Worm (Caenorhabditis elegans) whole organism, L4 larva: Measurements from ENCODE around the gene R07E5.5.

Source experiments
- ceh-20 ChIP-seq: fragments of 200-800 bp; sonication (Bioruptor generic); IDR thresholded peaks from 2 replicates; pipeline ENCODE4 v1.3.6; 2022; ENCODE audit warnings: missing genetic modification reagents, missing genetic modification characterization, missing compliant biosample characterization
- egl-27 ChIP-seq: sonication (generic microtip); optimal IDR thresholded peaks from 3 replicates; lab custom pipeline; 2017; ENCODE audit warnings: missing biosample characterization, missing genetic modification reagents, missing genetic modification characterization
- fos-1 ChIP-seq: fragments of 150-350 bp; optimal IDR thresholded peaks from 2 replicates; lab custom pipeline; 2014; ENCODE audit warnings: missing biosample characterization, missing genetic modification characterization
- lin-13 ChIP-seq: fragments of 150-350 bp; optimal IDR thresholded peaks from 2 replicates; lab custom pipeline; 2014; ENCODE audit warnings: missing biosample characterization, missing genetic modification reagents, missing genetic modification characterization
- lin-38 ChIP-seq: fragments of 200-800 bp; sonication (Bioruptor generic); IDR thresholded peaks from 2 replicates; pipeline ENCODE4 v1.3.6; 2022; ENCODE audit warnings: missing genetic modification reagents, missing genetic modification characterization, missing compliant biosample characterization
- mdl-1 ChIP-seq, 2 experiments: fragments of 150-350 bp in 1 of 2; sonication (generic microtip) in 1 of 2; optimal IDR thresholded peaks; 2 replicates each; lab custom pipeline; 2014 to 2017; ENCODE audit warnings: missing biosample characterization in 2 of 2, missing genetic modification characterization in 2 of 2
- nhr-25 ChIP-seq: sonication (generic microtip); optimal IDR thresholded peaks from 2 replicates; lab custom pipeline; 2017; ENCODE audit warnings: missing genetic modification characterization, mild to moderate bottlenecking, missing compliant biosample characterization, antibody characterized with exemption, moderate library complexity, borderline replicate concordance; ENCODE audit not compliant: insufficient read depth
- nhr-77 ChIP-seq: fragments of 150-350 bp; optimal IDR thresholded peaks from 2 replicates; lab custom pipeline; 2014; ENCODE audit warnings: missing biosample characterization, missing genetic modification characterization
- spr-3 ChIP-seq: fragments of 200-800 bp; sonication (Bioruptor generic); optimal IDR thresholded peaks from 2 replicates; lab custom pipeline; 2018; ENCODE audit warnings: mild to moderate bottlenecking, missing genetic modification characterization, missing compliant biosample characterization
- unc-62 ChIP-seq, 3 experiments: fragments of 150-350 bp in 1 of 3; sonication (generic microtip); optimal IDR thresholded peaks in 2 of 3; peaks in 1 of 3; 1 replicate in 1 of 3; 2 replicates in 2 of 3; lab custom pipeline; 2014 to 2017; ENCODE audit warnings: missing biosample characterization in 3 of 3, missing genetic modification characterization in 3 of 3, missing genetic modification reagents in 3 of 3, missing genotype in 1 of 3
- zfp-3 ChIP-seq: fragments of 200-800 bp; sonication (Bioruptor generic); conservative IDR thresholded peaks from 2 replicates; pipeline ENCODE4 v1.3.6; 2022; ENCODE audit warnings: missing genetic modification reagents, missing genetic modification characterization, missing compliant biosample characterization

ce11 chrIII:4441781-4442180 is 44.6 kb downstream of the R07E5.5 start, which contains the start of gene nex-3:
- no peak for TF ChIP-seq lin-13 (GFP tag; lab: Kevin White, UChicago)
- TF ChIP-seq fos-1: no peak
- TF ChIP-seq zfp-3 (GFP tag; lab: Robert Waterston, UW): no peak
- TF ChIP-seq egl-27 (tag; lab: Kevin White, UChicago): no peak
- TF ChIP-seq lin-38 (GFP tag; lab: Robert Waterston, UW): no peak
- no peak for TF ChIP-seq ceh-20 (GFP tag; lab: Robert Waterston, UW)
- no peak for TF ChIP-seq spr-3 (GFP tag; lab: Kevin White, UChicago)
- no peak for TF ChIP-seq nhr-77 (tag; lab: Kevin White, UChicago)
- no peak for TF ChIP-seq unc-62 (GFP tag; optimal IDR thresholded peaks at IDR 0.05 in 1 of 2; lab: Kevin White, UChicago)
- TF ChIP-seq unc-62 (tag; optimal IDR thresholded peaks at IDR 0.05; lab: Kevin White, UChicago): no peak
- no peak for TF ChIP-seq mdl-1 (tag; optimal IDR thresholded peaks at IDR 0.05; lab: Kevin White, UChicago)
- no peak for TF ChIP-seq nhr-25 (tag; lab: Kevin White, UChicago)
